Worm (Caenorhabditis elegans) whole organism, L2 larva: Measurements from ENCODE around the gene him-5.

Experiments used
- ama-1 ChIP-seq: fragments of 150-350 bp; optimal IDR thresholded peaks from 2 replicates; lab custom pipeline; 2018; ENCODE audit warnings: inconsistent platforms
- elt-3 ChIP-seq: sonication (generic microtip); optimal IDR thresholded peaks from 2 replicates; lab custom pipeline; 2017; ENCODE audit warnings: missing biosample characterization, missing genetic modification characterization
- lin-13 ChIP-seq: fragments of 150-350 bp; optimal IDR thresholded peaks from 2 replicates; lab custom pipeline; 2014; ENCODE audit warnings: missing biosample characterization, missing genetic modification reagents, missing genetic modification characterization
- mbf-1 ChIP-seq: sonication (generic microtip); optimal IDR thresholded peaks from 2 replicates; lab custom pipeline; 2017; ENCODE audit warnings: missing biosample characterization, missing genetic modification characterization
- nhr-12 ChIP-seq: fragments of 150-350 bp; optimal IDR thresholded peaks from 2 replicates; lab custom pipeline; 2014; ENCODE audit warnings: missing biosample characterization, missing genetic modification characterization
- nhr-77 ChIP-seq: fragments of 150-350 bp; optimal IDR thresholded peaks from 2 replicates; lab custom pipeline; 2014; ENCODE audit warnings: missing biosample characterization, missing genetic modification characterization
- sem-4 ChIP-seq: fragments of 150-350 bp; optimal IDR thresholded peaks from 2 replicates; lab custom pipeline; 2014; ENCODE audit warnings: missing biosample characterization, missing genetic modification reagents, missing genetic modification characterization
- unc-62 ChIP-seq: fragments of 150-350 bp; optimal IDR thresholded peaks from 2 replicates; lab custom pipeline; 2014; ENCODE audit warnings: missing biosample characterization, missing genetic modification reagents, missing genetic modification characterization
- ztf-4 ChIP-seq: fragments of 150-350 bp; optimal IDR thresholded peaks from 2 replicates; lab custom pipeline; 2014; ENCODE audit warnings: missing biosample characterization, missing genetic modification characterization

- TF ChIP-seq ama-1 (lab: Kevin White, UChicago), result no peak
- TF ChIP-seq nhr-12, result no peak
- TF ChIP-seq sem-4 (tag; lab: Kevin White, UChicago), result no peak
- no peak for TF ChIP-seq elt-3 (tag; lab: Kevin White, UChicago)
- TF ChIP-seq ztf-4, result no peak
- TF ChIP-seq lin-13 (GFP tag; lab: Kevin White, UChicago), result no peak
- TF ChIP-seq mbf-1 (tag; lab: Kevin White, UChicago), result no peak
- TF ChIP-seq unc-62 (GFP tag; lab: Kevin White, UChicago), result no peak
- TF ChIP-seq nhr-77 (tag; lab: Kevin White, UChicago), result no peak
Observed at ce11 chrV:14103970-14104369, 13.7 kb downstream of the him-5 start, which contains the start of gene D1086.9.
